Fruit fly (Drosophila melanogaster) whole organism, embryonic: ENCODE results near the gene Cp18.

Experiments
- Antp ChIP-seq: fragments of 200-800 bp; sonication (Bioruptor generic); optimal IDR thresholded peaks from 3 replicates; lab custom pipeline; 2016; ENCODE audit warnings: missing biosample characterization, missing genetic modification characterization
- Bdp1 ChIP-seq: fragments of 200-800 bp; sonication (Bioruptor generic); optimal IDR thresholded peaks from 3 replicates; lab custom pipeline; 2016; ENCODE audit warnings: missing biosample characterization, missing genetic modification characterization
- CG10147 ChIP-seq: fragments of 200-800 bp; sonication (Bioruptor generic); optimal IDR thresholded peaks from 2 replicates; lab custom pipeline; 2019; ENCODE audit warnings: missing biosample characterization, mild to moderate bottlenecking, missing genetic modification characterization, moderate library complexity
- CG10267 ChIP-seq: fragments of 200-800 bp; sonication (Bioruptor generic); optimal IDR thresholded peaks from 2 replicates; lab custom pipeline; 2018; ENCODE audit warnings: missing biosample characterization, mild to moderate bottlenecking, missing genetic modification characterization, moderate library complexity
- CG10654 ChIP-seq: fragments of 200-800 bp; sonication (Bioruptor generic); optimal IDR thresholded peaks from 2 replicates; lab custom pipeline; 2016; ENCODE audit warnings: missing biosample characterization, missing genetic modification characterization
- CG11504 ChIP-seq: fragments of 200-800 bp; sonication (Bioruptor generic); optimal IDR thresholded peaks from 3 replicates; lab custom pipeline; 2019; ENCODE audit warnings: missing biosample characterization, mild to moderate bottlenecking, missing genetic modification characterization, moderate library complexity
- CG12236 ChIP-seq: fragments of 200-800 bp; sonication (Bioruptor generic); optimal IDR thresholded peaks from 2 replicates; lab custom pipeline; 2016; ENCODE audit warnings: missing biosample characterization, missing genetic modification characterization
- CG1647 ChIP-seq: fragments of 200-800 bp; sonication (Bioruptor generic); optimal IDR thresholded peaks from 3 replicates; lab custom pipeline; 2016; ENCODE audit warnings: missing biosample characterization, missing genetic modification characterization
- CG17385 ChIP-seq: fragments of 200-800 bp; sonication (Bioruptor generic); optimal IDR thresholded peaks from 3 replicates; lab custom pipeline; 2018; ENCODE audit warnings: missing biosample characterization, mild to moderate bottlenecking, missing genetic modification characterization
- CG2129 ChIP-seq: fragments of 200-800 bp; sonication (Bioruptor generic); IDR thresholded peaks from 2 replicates; pipeline ENCODE4 v1.3.6; 2022; ENCODE audit warnings: missing biosample characterization, missing genetic modification characterization; ENCODE audit not compliant: partially characterized antibody
- CG3407 ChIP-seq: fragments of 200-800 bp; sonication (Bioruptor generic); optimal IDR thresholded peaks from 2 replicates; lab custom pipeline; 2018; ENCODE audit warnings: missing biosample characterization, mild to moderate bottlenecking, missing genetic modification characterization
- CG3726 ChIP-seq: fragments of 200-800 bp; sonication (Bioruptor generic); IDR thresholded peaks from 3 replicates; pipeline ENCODE4, ENCODE4 v1.3.6; 2022; ENCODE audit warnings: missing biosample characterization, missing genetic modification characterization
- CG6689 ChIP-seq: fragments of 200-800 bp; sonication (Bioruptor generic); IDR thresholded peaks from 2 replicates; pipeline ENCODE4 v1.3.6; 2022; ENCODE audit warnings: missing biosample characterization, missing genetic modification characterization
- CG7271 ChIP-seq: fragments of 200-800 bp; sonication (Bioruptor generic); optimal IDR thresholded peaks from 2 replicates; lab custom pipeline; 2018; ENCODE audit warnings: missing biosample characterization, mild to moderate bottlenecking, missing genetic modification characterization, moderate library complexity
- CG7839 ChIP-seq: fragments of 200-800 bp; sonication (Bioruptor generic); optimal IDR thresholded peaks from 3 replicates; lab custom pipeline; 2018; ENCODE audit warnings: missing biosample characterization, mild to moderate bottlenecking, missing genetic modification characterization, moderate library complexity
- CG8478 ChIP-seq: fragments of >200 bp; optimal IDR thresholded peaks from 2 replicates; lab custom pipeline; 2018
- CG9609 ChIP-seq: fragments of 200-800 bp; sonication (Bioruptor generic); optimal IDR thresholded peaks from 3 replicates; lab custom pipeline; 2016; ENCODE audit warnings: missing biosample characterization, missing genetic modification characterization
- CG9817 ChIP-seq: fragments of 200-800 bp; sonication (Bioruptor generic); optimal IDR thresholded peaks from 2 replicates; lab custom pipeline; 2018; ENCODE audit warnings: missing biosample characterization, mild to moderate bottlenecking, missing genetic modification characterization, moderate library complexity
- CG9932 ChIP-seq: fragments of 200-800 bp; sonication (Bioruptor generic); IDR thresholded peaks from 2 replicates; pipeline ENCODE4 v1.3.6; 2022; ENCODE audit warnings: missing biosample characterization, missing genetic modification characterization
- Chrac-16 ChIP-seq: fragments of 200-800 bp; sonication (Bioruptor generic); optimal IDR thresholded peaks from 3 replicates; lab custom pipeline; 2016; ENCODE audit warnings: missing biosample characterization, missing genetic modification characterization
- D19A ChIP-seq: fragments of 200-800 bp; optimal IDR thresholded peaks from 3 replicates; lab custom pipeline; 2019; ENCODE audit warnings: missing biosample characterization, mild to moderate bottlenecking, missing genetic modification characterization, moderate library complexity
- Dp ChIP-seq: fragments of 200-800 bp; sonication (Bioruptor generic); optimal IDR thresholded peaks from 2 replicates; lab custom pipeline; 2018; ENCODE audit warnings: missing biosample characterization, mild to moderate bottlenecking, missing genetic modification characterization, moderate library complexity
- ERR ChIP-seq: fragments of 200-800 bp; sonication (Bioruptor generic); optimal IDR thresholded peaks from 2 replicates; lab custom pipeline; 2016; ENCODE audit warnings: missing biosample characterization, missing genetic modification characterization
- HLH3B ChIP-seq: fragments of 200-800 bp; sonication (Bioruptor generic); IDR thresholded peaks from 2 replicates; pipeline ENCODE4 v1.3.6; 2022; ENCODE audit warnings: missing biosample characterization, missing genetic modification characterization
- HLHmδ ChIP-seq: fragments of 200-800 bp; sonication (Bioruptor generic); optimal IDR thresholded peaks from 2 replicates; lab custom pipeline; 2018; ENCODE audit warnings: missing biosample characterization, mild to moderate bottlenecking, missing genetic modification characterization, moderate library complexity
- Hey ChIP-seq: fragments of 200-800 bp; sonication (Bioruptor generic); optimal IDR thresholded peaks from 3 replicates; lab custom pipeline; 2018; ENCODE audit warnings: missing biosample characterization, mild to moderate bottlenecking, missing genetic modification characterization
- Kr ChIP-seq: fragments of 200-800 bp; sonication (Bioruptor generic); optimal IDR thresholded peaks from 2 replicates; lab custom pipeline; 2017; ENCODE audit warnings: missing biosample characterization, mild to moderate bottlenecking, missing genetic modification characterization
- Myb ChIP-seq: fragments of 200-800 bp; sonication (Bioruptor generic); optimal IDR thresholded peaks from 2 replicates; lab custom pipeline; 2016; ENCODE audit warnings: missing biosample characterization, missing genetic modification characterization
- Opbp ChIP-seq: fragments of 200-800 bp; sonication (Bioruptor generic); IDR thresholded peaks from 3 replicates; pipeline ENCODE4 v1.3.6; 2022; ENCODE audit warnings: missing biosample characterization, missing genetic modification characterization; ENCODE audit not compliant: partially characterized antibody
- Pdp1 ChIP-seq, 2 experiments: fragments of 200-800 bp; sonication (Bioruptor generic); optimal IDR thresholded peaks; 3 replicates each; lab custom pipeline; 2016; ENCODE audit warnings: missing biosample characterization in 2 of 2, missing genetic modification characterization in 2 of 2, mild to moderate bottlenecking in 1 of 2, moderate library complexity in 1 of 2
- Spps ChIP-seq: fragments of 200-800 bp; sonication (Bioruptor generic); optimal IDR thresholded peaks from 2 replicates; lab custom pipeline; 2018; ENCODE audit warnings: missing biosample characterization, mild to moderate bottlenecking, missing genetic modification characterization
- Sry-β ChIP-seq: fragments of 200-800 bp; sonication (Bioruptor generic); optimal IDR thresholded peaks from 2 replicates; lab custom pipeline; 2018; ENCODE audit warnings: missing biosample characterization, mild to moderate bottlenecking, missing genetic modification characterization, moderate library complexity
- TFAM ChIP-seq: fragments of 200-800 bp; sonication (Bioruptor generic); optimal IDR thresholded peaks from 2 replicates; lab custom pipeline; 2017; ENCODE audit warnings: missing biosample characterization, missing genetic modification characterization, inconsistent platforms
- ara ChIP-seq: fragments of 200-800 bp; sonication (Bioruptor generic); IDR thresholded peaks from 2 replicates; pipeline ENCODE4 v1.3.6; 2022; ENCODE audit warnings: missing biosample characterization, missing genetic modification characterization
- ash1 ChIP-seq: fragments of 200-800 bp; sonication (Bioruptor generic); optimal IDR thresholded peaks from 2 replicates; lab custom pipeline; 2018; ENCODE audit warnings: missing biosample characterization, mild to moderate bottlenecking, missing genetic modification characterization
- caup ChIP-seq: fragments of 200-800 bp; sonication (Bioruptor generic); optimal IDR thresholded peaks from 3 replicates; lab custom pipeline; 2017; ENCODE audit warnings: missing biosample characterization, mild to moderate bottlenecking, missing genetic modification characterization, moderate library complexity; ENCODE audit not compliant: severe bottlenecking
- chn ChIP-seq: fragments of 200-800 bp; sonication (Bioruptor generic); optimal IDR thresholded peaks from 2 replicates; lab custom pipeline; 2016; ENCODE audit warnings: missing biosample characterization, missing genetic modification characterization
- ci ChIP-seq: fragments of 200-800 bp; sonication (Bioruptor generic); IDR thresholded peaks from 3 replicates; pipeline ENCODE4 v1.3.6; 2022; ENCODE audit warnings: missing biosample characterization, missing genetic modification characterization
- disco-r ChIP-seq: fragments of 200-800 bp; sonication (Bioruptor generic); optimal IDR thresholded peaks from 2 replicates; lab custom pipeline; 2016; ENCODE audit warnings: missing biosample characterization, missing genetic modification characterization
- dysf ChIP-seq: fragments of 200-800 bp; sonication (Bioruptor generic); IDR thresholded peaks from 3 replicates; pipeline ENCODE4 v1.3.6; 2022; ENCODE audit warnings: missing biosample characterization, missing genetic modification characterization
- ftz-f1 ChIP-seq: fragments of 200-800 bp; sonication (Bioruptor generic); optimal IDR thresholded peaks from 2 replicates; lab custom pipeline; 2016; ENCODE audit warnings: missing biosample characterization, missing genetic modification characterization
- kay ChIP-seq: fragments of 200-800 bp; sonication (Bioruptor generic); optimal IDR thresholded peaks from 2 replicates; lab custom pipeline; 2016; ENCODE audit warnings: missing biosample characterization, missing genetic modification characterization
- luna ChIP-seq: fragments of 200-800 bp; sonication (Bioruptor generic); optimal IDR thresholded peaks from 2 replicates; lab custom pipeline; 2016; ENCODE audit warnings: missing biosample characterization, missing genetic modification characterization
- nmo ChIP-seq: fragments of 200-800 bp; sonication (Bioruptor generic); optimal IDR thresholded peaks from 2 replicates; lab custom pipeline; 2018; ENCODE audit warnings: missing biosample characterization, mild to moderate bottlenecking, missing genetic modification characterization, moderate library complexity
- onecut ChIP-seq: fragments of 200-800 bp; sonication (Bioruptor generic); IDR thresholded peaks from 2 replicates; pipeline ENCODE4 v1.3.6; 2022; ENCODE audit warnings: missing biosample characterization, missing genetic modification characterization
- rib ChIP-seq: fragments of 200-800 bp; sonication (Bioruptor generic); IDR thresholded peaks from 2 replicates; pipeline ENCODE4 v1.3.6; 2022; ENCODE audit warnings: missing biosample characterization, missing genetic modification characterization
- sisA ChIP-seq: fragments of 200-800 bp; sonication (Bioruptor generic); IDR thresholded peaks from 2 replicates; pipeline ENCODE4 v1.3.6; 2022; ENCODE audit warnings: missing biosample characterization, missing genetic modification characterization
- so ChIP-seq: fragments of 200-800 bp; sonication (Bioruptor generic); IDR thresholded peaks from 3 replicates; pipeline ENCODE4 v1.3.6; 2022; ENCODE audit warnings: missing biosample characterization, missing genetic modification characterization
- tio ChIP-seq: fragments of 200-800 bp; sonication (Bioruptor generic); optimal IDR thresholded peaks from 2 replicates; lab custom pipeline; 2017; ENCODE audit warnings: missing biosample characterization, missing genetic modification characterization, inconsistent platforms
- trem ChIP-seq: fragments of 200-800 bp; optimal IDR thresholded peaks from 3 replicates; lab custom pipeline; 2019; ENCODE audit warnings: missing biosample characterization, mild to moderate bottlenecking, missing genetic modification characterization, moderate library complexity
- ttk ChIP-seq: fragments of 200-800 bp; sonication (Bioruptor generic); IDR thresholded peaks from 2 replicates; pipeline ENCODE4 v2.1.2; 2022; ENCODE audit warnings: missing biosample characterization, missing genetic modification characterization
- unpg ChIP-seq: fragments of 200-800 bp; sonication (Bioruptor generic); optimal IDR thresholded peaks from 3 replicates; lab custom pipeline; 2018; ENCODE audit warnings: missing biosample characterization, mild to moderate bottlenecking, missing genetic modification characterization, moderate library complexity

Gene Cp18

DNA sequence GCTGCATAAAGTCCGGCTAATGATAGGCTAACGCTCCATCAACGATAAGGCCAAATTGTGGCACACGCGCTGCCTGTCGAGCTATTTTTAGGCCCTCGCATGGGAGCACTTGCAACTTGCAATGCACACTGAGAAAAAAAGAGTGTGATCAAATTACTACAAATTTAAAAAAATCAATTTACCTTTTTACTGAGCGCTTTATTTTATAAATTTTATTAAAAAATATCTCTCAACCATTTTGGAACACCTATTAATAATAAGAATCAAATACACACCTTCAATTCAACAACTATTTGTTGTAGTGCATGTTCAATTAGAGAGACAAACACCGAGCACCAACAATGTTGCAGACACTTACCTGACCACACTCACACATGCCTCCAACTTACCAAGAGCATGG, 38.9 kb downstream of the Cp18 start (continued):
- no peak; the same call in 1 of the 2 replicates for TF ChIP-seq CG6689 (GFP tag; lab: Robert Waterston, UW)
- TF ChIP-seq CG2129 (GFP tag; lab: Robert Waterston, UW) = no peak
- TF ChIP-seq HLHmδ (GFP tag; lab: Kevin White, UChicago) = no peak
- no peak for TF ChIP-seq nmo
- TF ChIP-seq CG10267 (tag; lab: Kevin White, UChicago) = peak; percentile 78
- TF ChIP-seq caup (GFP tag; lab: Kevin White, UChicago) = no peak
- no peak for TF ChIP-seq CG3407
- TF ChIP-seq Bdp1 (GFP tag; lab: Kevin White, UChicago) = no peak
- TF ChIP-seq Sry-β (GFP tag; lab: Kevin White, UChicago) = no peak
- TF ChIP-seq disco-r (GFP tag; lab: Kevin White, UChicago) = no peak
- peak; percentile 65; the same call in 1 of the 2 replicates for TF ChIP-seq ara
- peak; percentile 40 for TF ChIP-seq HLH3B
- TF ChIP-seq CG7839 = no peak
- TF ChIP-seq luna (GFP tag; lab: Kevin White, UChicago) = no peak
- TF ChIP-seq TFAM (GFP tag; lab: Kevin White, UChicago) = no peak
- no peak for TF ChIP-seq Kr (GFP tag; lab: Kevin White, UChicago)
- TF ChIP-seq CG10654 (GFP tag; lab: Kevin White, UChicago) = no peak
- peak; percentile 58 for TF ChIP-seq Spps
- no peak for TF ChIP-seq ftz-f1 (GFP tag; lab: Kevin White, UChicago)
- TF ChIP-seq D19A = no peak
- TF ChIP-seq CG11504 (tag; lab: Kevin White, UChicago) = peak; percentile 96
- TF ChIP-seq ash1 (GFP tag; lab: Kevin White, UChicago) = no peak
- TF ChIP-seq CG9609 = no peak
- TF ChIP-seq ERR (GFP tag; lab: Kevin White, UChicago) = no peak
- TF ChIP-seq ci = peak; percentile 88
- TF ChIP-seq rib (GFP tag; lab: Robert Waterston, UW) = no peak
- no peak; the same call in 2 of the 3 replicates for TF ChIP-seq so (GFP tag; lab: Robert Waterston, UW)
- no peak for TF ChIP-seq CG17385
- TF ChIP-seq CG9817 = no peak
- TF ChIP-seq Myb (GFP tag; lab: Kevin White, UChicago) = no peak

DNA sequence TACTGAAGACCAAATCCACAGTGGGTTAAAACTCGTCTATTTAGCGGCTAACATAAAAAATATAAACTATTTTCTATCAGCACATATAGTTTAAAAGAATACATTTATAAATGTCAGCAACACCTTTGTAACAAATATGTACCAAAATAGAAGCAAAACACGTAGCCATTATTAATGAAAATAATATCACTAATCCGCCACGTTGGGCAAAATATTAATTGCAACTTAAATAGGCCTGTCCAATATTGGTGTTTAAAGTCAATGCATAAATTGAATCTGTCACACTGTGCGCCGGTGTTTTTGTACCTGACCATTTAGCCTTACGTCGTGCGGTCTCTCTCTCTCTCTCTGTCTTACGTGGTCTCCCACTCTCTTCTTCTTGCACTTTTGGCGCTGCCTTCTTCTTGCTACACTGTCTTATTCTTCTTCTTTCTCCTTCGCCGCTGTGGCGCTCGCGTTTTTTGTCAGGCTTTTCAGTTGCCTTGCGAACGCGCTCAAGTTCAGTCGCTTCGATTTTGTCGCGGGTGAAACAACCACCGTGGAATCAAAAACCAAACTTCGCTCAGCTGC, 39.5 kb downstream of the Cp18 start:
- TF ChIP-seq CG7271 (tag; lab: Kevin White, UChicago) (peak; percentile 18), CG1647 (GFP tag; lab: Kevin White, UChicago) (peak; percentile 92), CG3726 (GFP tag; lab: Robert Waterston, UW) (peak; percentile 95), Antp (GFP tag; lab: Kevin White, UChicago) (peak; percentile 95), CG10147 (peak; percentile 97), kay (peak; percentile 92), CG12236 (GFP tag; lab: Kevin White, UChicago) (peak; percentile 95), CG11504 (tag; lab: Kevin White, UChicago) (peak; percentile 96), sisA (GFP tag; lab: Robert Waterston, UW) (peak; percentile 98), ci (peak; percentile 97), unpg (GFP tag; lab: Kevin White, UChicago) (peak; percentile 98), Pdp1 (GFP tag; optimal IDR thresholded peaks at IDR 0.05; lab: Kevin White, UChicago) (peak; percentile 93 to 99), Opbp (GFP tag; lab: Robert Waterston, UW) (no peak), CG9932 (GFP tag; lab: Robert Waterston, UW) (peak; percentile 98), dysf (GFP tag; lab: Robert Waterston, UW) (peak; percentile 99), trem (tag; lab: Kevin White, UChicago) (peak; percentile 93), Chrac-16 (peak; percentile 99), Hey (tag; lab: Kevin White, UChicago) (peak; percentile 91), tio (GFP tag; lab: Kevin White, UChicago) (peak; percentile 99), CG8478 (lab: Kevin White, UChicago) (no peak), Dp (GFP tag; lab: Kevin White, UChicago) (peak; percentile 30), onecut (GFP tag; lab: Robert Waterston, UW) (peak; percentile 91), chn (GFP tag; lab: Kevin White, UChicago) (peak; percentile 98), ttk (GFP tag; lab: Robert Waterston, UW) (peak; percentile 96)
